Worm (Caenorhabditis elegans) whole organism, late embryonic: ENCODE results near the gene R03H10.7.
"Not testable (repeated sequence)": the region's sequence is repeated elsewhere in the genome, so short reads cannot be mapped to it uniquely, and the experiment has no call there.

Experiments used
- fkh-10 ChIP-seq: fragments of 150-350 bp; optimal IDR thresholded peaks from 2 replicates; lab custom pipeline; 2014; ENCODE audit warnings: missing biosample characterization, missing genetic modification reagents, missing genetic modification characterization
- nhr-11 ChIP-seq: fragments of 150-350 bp; optimal IDR thresholded peaks from 2 replicates; lab custom pipeline; 2014; ENCODE audit warnings: missing biosample characterization, missing genetic modification characterization
- pqm-1 ChIP-seq: sonication (generic microtip); optimal IDR thresholded peaks from 2 replicates; lab custom pipeline; 2016; ENCODE audit warnings: missing genetic modification characterization, missing compliant biosample characterization
- tbx-2 ChIP-seq: sonication (generic microtip); optimal IDR thresholded peaks from 2 replicates; lab custom pipeline; 2016; ENCODE audit warnings: missing genetic modification characterization, missing compliant biosample characterization
- unc-86 ChIP-seq: sonication (generic microtip); optimal IDR thresholded peaks from 2 replicates; lab custom pipeline; 2016; ENCODE audit warnings: missing genetic modification characterization, missing compliant biosample characterization

DNA sequence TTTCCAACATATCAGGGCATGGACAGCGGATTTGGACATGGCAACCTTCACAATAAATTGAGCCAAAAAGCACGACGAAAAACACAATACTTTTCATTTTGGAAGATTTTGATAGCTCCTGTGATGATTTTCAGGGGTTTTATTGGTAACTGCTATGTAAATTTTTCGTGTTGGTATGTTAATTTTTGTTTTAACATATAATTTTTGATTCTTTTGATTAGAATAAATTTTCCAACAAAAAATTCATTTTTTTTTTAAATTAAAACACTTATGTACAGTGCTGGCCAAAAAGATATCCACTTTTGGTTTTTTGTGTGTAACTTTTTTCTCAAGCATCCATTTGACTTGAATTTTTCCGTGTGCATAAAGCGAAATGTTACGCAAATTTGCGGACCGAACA is 10.3 kb downstream of the R03H10.7 start, which contains the start of gene R03H10.4:
- TF ChIP-seq tbx-2 (tag; lab: Kevin White, UChicago); unc-86; pqm-1; nhr-11 (tag; lab: Kevin White, UChicago); fkh-10 (GFP tag; lab: Kevin White, UChicago): not testable (repeated sequence)
